Worm (Caenorhabditis elegans) whole organism, mixed stage, embryonic: ENCODE results near the gene col-8.

Source experiments
- blmp-1 ChIP-seq: fragments of 150-350 bp; optimal IDR thresholded peaks from 2 replicates; lab custom pipeline; 2014; ENCODE audit warnings: missing biosample characterization, missing genetic modification characterization
- ceh-39 ChIP-seq: fragments of 150-350 bp; optimal IDR thresholded peaks from 2 replicates; lab custom pipeline; 2014; ENCODE audit warnings: missing biosample characterization, missing genetic modification characterization
- ceh-43 ChIP-seq: fragments of 200-800 bp; sonication (Bioruptor generic); optimal IDR thresholded peaks from 2 replicates; lab custom pipeline; 2018; ENCODE audit warnings: mild to moderate bottlenecking, missing genetic modification characterization, moderate library complexity, missing compliant biosample characterization
- ceh-83 ChIP-seq: fragments of 200-800 bp; sonication (Bioruptor generic); optimal IDR thresholded peaks from 2 replicates; lab custom pipeline; 2018; ENCODE audit warnings: mild to moderate bottlenecking, missing genetic modification characterization, missing compliant biosample characterization
- ces-1 ChIP-seq: fragments of 150-350 bp; optimal IDR thresholded peaks from 2 replicates; lab custom pipeline; 2014; ENCODE audit warnings: missing biosample characterization, missing genetic modification reagents, missing genetic modification characterization
- cnd-1 ChIP-seq: fragments of 200-800 bp; sonication (Bioruptor generic); optimal IDR thresholded peaks from 2 replicates; lab custom pipeline; 2018; ENCODE audit warnings: mild to moderate bottlenecking, missing genetic modification characterization, missing compliant biosample characterization
- drap-1 ChIP-seq: fragments of 200-800 bp; sonication (Bioruptor generic); optimal IDR thresholded peaks from 3 replicates; lab custom pipeline; 2018; ENCODE audit warnings: mild to moderate bottlenecking, missing genetic modification characterization, missing compliant biosample characterization
- elt-3 ChIP-seq: fragments of 150-350 bp; optimal IDR thresholded peaks from 2 replicates; lab custom pipeline; 2014; ENCODE audit warnings: missing biosample characterization, missing genetic modification characterization
- ham-2 ChIP-seq: fragments of 200-800 bp; sonication (Bioruptor generic); optimal IDR thresholded peaks from 2 replicates; lab custom pipeline; 2018; ENCODE audit warnings: mild to moderate bottlenecking, missing genetic modification characterization, missing compliant biosample characterization
- hlh-1 ChIP-seq: fragments of 150-350 bp; optimal IDR thresholded peaks from 2 replicates; lab custom pipeline; 2014; ENCODE audit warnings: missing biosample characterization, missing genetic modification reagents, missing genetic modification characterization
- lin-13 ChIP-seq: fragments of 150-350 bp; optimal IDR thresholded peaks from 2 replicates; lab custom pipeline; 2014; ENCODE audit warnings: missing biosample characterization, missing genetic modification characterization
- lin-32 ChIP-seq: fragments of 200-800 bp; sonication (Bioruptor generic); optimal IDR thresholded peaks from 2 replicates; lab custom pipeline; 2018; ENCODE audit warnings: mild to moderate bottlenecking, missing genetic modification characterization, missing compliant biosample characterization
- lsy-2 ChIP-seq: fragments of 150-350 bp; optimal IDR thresholded peaks from 2 replicates; lab custom pipeline; 2014; ENCODE audit warnings: missing biosample characterization, missing genetic modification characterization
- mab-5 ChIP-seq: fragments of 150-350 bp; optimal IDR thresholded peaks from 2 replicates; lab custom pipeline; 2014; ENCODE audit warnings: missing biosample characterization, missing genetic modification characterization
- mep-1 ChIP-seq: fragments of 150-350 bp; optimal IDR thresholded peaks from 2 replicates; lab custom pipeline; 2017; ENCODE audit warnings: missing biosample characterization, missing genetic modification reagents, missing genetic modification characterization, inconsistent platforms
- mls-2 ChIP-seq: sonication (generic microtip); optimal IDR thresholded peaks from 2 replicates; lab custom pipeline; 2016; ENCODE audit warnings: mild to moderate bottlenecking, missing genetic modification characterization, moderate library complexity, missing compliant biosample characterization
- nhr-12 ChIP-seq: fragments of 150-350 bp; optimal IDR thresholded peaks from 2 replicates; lab custom pipeline; 2014; ENCODE audit warnings: missing biosample characterization, missing genetic modification characterization
- nhr-2 ChIP-seq: fragments of 150-350 bp; optimal IDR thresholded peaks from 2 replicates; lab custom pipeline; 2014; ENCODE audit warnings: missing biosample characterization, missing genetic modification characterization
- nhr-237 ChIP-seq: fragments of 150-350 bp; optimal IDR thresholded peaks from 2 replicates; lab custom pipeline; 2014; ENCODE audit warnings: missing biosample characterization, missing genetic modification characterization
- nhr-76 ChIP-seq: sonication (generic microtip); optimal IDR thresholded peaks from 2 replicates; lab custom pipeline; 2017; ENCODE audit warnings: missing biosample characterization, missing genetic modification characterization
- pha-4 ChIP-seq: fragments of 150-350 bp; optimal IDR thresholded peaks from 2 replicates; lab custom pipeline; 2018; ENCODE audit warnings: missing biosample characterization, missing genetic modification reagents, missing genetic modification characterization
- sem-2 ChIP-seq: fragments of 200-800 bp; sonication (Bioruptor generic); optimal IDR thresholded peaks from 2 replicates; lab custom pipeline; 2018; ENCODE audit warnings: mild to moderate bottlenecking, missing genetic modification characterization, missing compliant biosample characterization
- snpc-4 ChIP-seq: fragments of 150-350 bp; optimal IDR thresholded peaks from 2 replicates; lab custom pipeline; 2014; ENCODE audit warnings: missing biosample characterization, missing genetic modification characterization
- sptf-1 ChIP-seq: sonication (generic microtip); optimal IDR thresholded peaks from 2 replicates; lab custom pipeline; 2017; ENCODE audit warnings: mild to moderate bottlenecking, missing genetic modification characterization, moderate library complexity, missing compliant biosample characterization
- tbx-8 ChIP-seq: fragments of 200-800 bp; sonication (Bioruptor generic); optimal IDR thresholded peaks from 2 replicates; lab custom pipeline; 2018; ENCODE audit warnings: mild to moderate bottlenecking, missing genetic modification characterization, moderate library complexity, missing compliant biosample characterization
- unc-120 ChIP-seq: sonication (generic microtip); optimal IDR thresholded peaks from 2 replicates; lab custom pipeline; 2017; ENCODE audit warnings: missing genetic modification characterization, missing compliant biosample characterization; ENCODE audit not compliant: poor library complexity, severe bottlenecking
- unc-39 ChIP-seq: fragments of 150-350 bp; optimal IDR thresholded peaks from 2 replicates; lab custom pipeline; 2014; ENCODE audit warnings: missing biosample characterization, missing genetic modification characterization
- unc-62 ChIP-seq: fragments of 150-350 bp; optimal IDR thresholded peaks from 2 replicates; lab custom pipeline; 2014; ENCODE audit warnings: missing biosample characterization, missing genetic modification reagents, missing genetic modification characterization
- zip-8 ChIP-seq: fragments of 150-350 bp; optimal IDR thresholded peaks from 2 replicates; lab custom pipeline; 2014; ENCODE audit warnings: missing biosample characterization, missing genetic modification characterization
- ztf-11 ChIP-seq: fragments of 150-350 bp; optimal IDR thresholded peaks from 2 replicates; lab custom pipeline; 2014; ENCODE audit warnings: missing biosample characterization, missing genetic modification characterization

The col-8 gene

DNA sequence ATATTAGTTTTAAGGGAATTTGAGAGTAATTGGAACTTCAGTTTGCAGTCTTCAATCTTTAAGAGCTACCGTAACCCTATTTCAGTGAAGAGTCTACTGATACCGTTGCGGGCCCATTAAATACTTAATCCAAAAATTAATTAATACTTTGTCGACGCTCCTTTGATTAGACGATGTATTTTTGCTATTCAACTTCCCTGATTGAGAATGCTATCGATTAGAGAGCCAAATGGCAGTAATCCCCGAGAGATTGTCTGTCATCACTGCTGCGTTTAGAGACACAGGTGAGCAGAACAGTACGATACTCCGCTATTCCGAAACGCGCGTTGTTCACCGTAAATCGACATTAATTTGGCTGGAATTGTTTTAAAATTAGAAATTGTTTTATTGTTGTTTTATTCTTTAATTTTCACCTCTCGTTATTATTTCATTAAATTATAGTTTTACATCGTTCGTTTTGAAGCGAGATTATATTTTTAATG, 797 bp upstream of the col-8 start, which contains the start of gene rfl-1:
Gene rfl-1, plus strand, starts transcription at position 51 of the 482 bp plus-strand sequence.
- TF ChIP-seq hlh-1 (tag; lab: Kevin White, UChicago): peak; percentile 24
- peak; percentile 11 for TF ChIP-seq pha-4 (tag; lab: Kevin White, UChicago)
- TF ChIP-seq lsy-2 (tag; lab: Kevin White, UChicago): peak; percentile 70
- TF ChIP-seq ceh-83 (GFP tag; lab: Kevin White, UChicago): no peak
- no peak for TF ChIP-seq cnd-1 (tag; lab: Kevin White, UChicago)
- no peak for TF ChIP-seq ztf-11 (tag; lab: Kevin White, UChicago)
- TF ChIP-seq ces-1: peak; percentile 81
- no peak for TF ChIP-seq snpc-4 (tag; lab: Kevin White, UChicago)
- no peak for TF ChIP-seq ham-2
- TF ChIP-seq ceh-39 (tag; lab: Kevin White, UChicago): peak; percentile 26

DNA sequence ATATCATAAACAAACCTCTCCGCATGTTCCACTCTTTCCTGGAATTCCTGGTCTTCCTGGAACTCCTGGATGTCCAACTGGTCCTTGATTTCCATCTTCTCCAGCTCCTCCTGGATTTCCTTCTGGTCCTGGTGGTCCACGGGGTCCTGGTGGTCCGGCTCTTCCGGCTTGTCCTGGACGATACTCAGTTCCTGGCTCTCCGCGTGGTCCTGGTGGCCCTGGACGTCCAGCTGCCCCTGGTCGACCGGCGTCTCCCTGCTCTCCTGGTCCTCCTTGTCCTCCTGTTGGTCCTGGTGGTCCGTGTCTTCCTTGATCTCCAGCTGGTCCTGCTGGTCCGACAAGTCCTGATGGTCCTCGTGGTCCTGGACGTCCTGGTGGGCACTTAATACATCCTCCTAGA, 676 bp downstream of the col-8 start:
- no peak for TF ChIP-seq unc-62
- TF ChIP-seq elt-3 (tag; lab: Kevin White, UChicago): no peak
- no peak for TF ChIP-seq nhr-12 (tag; lab: Kevin White, UChicago)
- no peak for TF ChIP-seq tbx-8 (GFP tag; lab: Kevin White, UChicago)
- no peak for TF ChIP-seq sem-2 (GFP tag; lab: Kevin White, UChicago)
- TF ChIP-seq ceh-43 (GFP tag; lab: Kevin White, UChicago): no peak
- no peak for TF ChIP-seq cnd-1 (tag; lab: Kevin White, UChicago)
- no peak for TF ChIP-seq zip-8 (tag; lab: Kevin White, UChicago)
- TF ChIP-seq hlh-1 (tag; lab: Kevin White, UChicago): no peak
- no peak for TF ChIP-seq mls-2 (tag; lab: Kevin White, UChicago)
- TF ChIP-seq mep-1 (tag; lab: Kevin White, UChicago): no peak
- no peak for TF ChIP-seq unc-39
- TF ChIP-seq sptf-1: no peak
- no peak for TF ChIP-seq mab-5 (tag; lab: Kevin White, UChicago)

- TF ChIP-seq elt-3 (tag; lab: Kevin White, UChicago): no peak
- no peak for TF ChIP-seq sptf-1
- TF ChIP-seq unc-39: no peak
- no peak for TF ChIP-seq unc-120 (tag; lab: Kevin White, UChicago)
- no peak for TF ChIP-seq hlh-1 (tag; lab: Kevin White, UChicago)
- no peak for TF ChIP-seq blmp-1
- no peak for TF ChIP-seq mls-2 (tag; lab: Kevin White, UChicago)
- TF ChIP-seq unc-62: no peak
- no peak for TF ChIP-seq ceh-43 (GFP tag; lab: Kevin White, UChicago)
- no peak for TF ChIP-seq lin-13 (tag; lab: Kevin White, UChicago)
- TF ChIP-seq nhr-2 (tag; lab: Kevin White, UChicago): no peak
- TF ChIP-seq pha-4 (tag; lab: Kevin White, UChicago): no peak
- TF ChIP-seq mep-1 (tag; lab: Kevin White, UChicago): no peak
- no peak for TF ChIP-seq sem-2 (GFP tag; lab: Kevin White, UChicago)
- TF ChIP-seq ztf-11 (tag; lab: Kevin White, UChicago): no peak
- TF ChIP-seq drap-1 (GFP tag; lab: Kevin White, UChicago): no peak
- TF ChIP-seq lin-32: no peak
These were observed 6.6 kb downstream of the col-8 start for ce11 chrIII:7013764-7014163.

ce11 chrIII:7012060-7012459, 8.3 kb downstream of the col-8 start:
- TF ChIP-seq mab-5 (tag; lab: Kevin White, UChicago): no peak
- peak; percentile 33 for TF ChIP-seq ces-1

ce11 chrIII:7008836-7009235, 11.6 kb downstream of the col-8 start, which contains the start of gene lgc-38:
lgc-38 (plus strand) TSS chrIII:7009136.
- TF ChIP-seq sem-2 (GFP tag; lab: Kevin White, UChicago) (no peak), nhr-237 (tag; lab: Kevin White, UChicago) (no peak), unc-39 (no peak), pha-4 (tag; lab: Kevin White, UChicago) (no peak), nhr-2 (tag; lab: Kevin White, UChicago) (no peak), tbx-8 (GFP tag; lab: Kevin White, UChicago) (no peak), mls-2 (tag; lab: Kevin White, UChicago) (no peak), nhr-12 (tag; lab: Kevin White, UChicago) (no peak), nhr-76 (no peak), ceh-43 (GFP tag; lab: Kevin White, UChicago) (no peak), ham-2 (no peak), drap-1 (GFP tag; lab: Kevin White, UChicago) (no peak), mab-5 (tag; lab: Kevin White, UChicago) (no peak), lin-13 (tag; lab: Kevin White, UChicago) (no peak), lin-32 (no peak), unc-120 (tag; lab: Kevin White, UChicago) (no peak), unc-62 (no peak), ceh-83 (GFP tag; lab: Kevin White, UChicago) (no peak), cnd-1 (tag; lab: Kevin White, UChicago) (no peak)
